3 fruit fly cellular contexts compared by ENCODE assay signal in the genomic region with DNA sequence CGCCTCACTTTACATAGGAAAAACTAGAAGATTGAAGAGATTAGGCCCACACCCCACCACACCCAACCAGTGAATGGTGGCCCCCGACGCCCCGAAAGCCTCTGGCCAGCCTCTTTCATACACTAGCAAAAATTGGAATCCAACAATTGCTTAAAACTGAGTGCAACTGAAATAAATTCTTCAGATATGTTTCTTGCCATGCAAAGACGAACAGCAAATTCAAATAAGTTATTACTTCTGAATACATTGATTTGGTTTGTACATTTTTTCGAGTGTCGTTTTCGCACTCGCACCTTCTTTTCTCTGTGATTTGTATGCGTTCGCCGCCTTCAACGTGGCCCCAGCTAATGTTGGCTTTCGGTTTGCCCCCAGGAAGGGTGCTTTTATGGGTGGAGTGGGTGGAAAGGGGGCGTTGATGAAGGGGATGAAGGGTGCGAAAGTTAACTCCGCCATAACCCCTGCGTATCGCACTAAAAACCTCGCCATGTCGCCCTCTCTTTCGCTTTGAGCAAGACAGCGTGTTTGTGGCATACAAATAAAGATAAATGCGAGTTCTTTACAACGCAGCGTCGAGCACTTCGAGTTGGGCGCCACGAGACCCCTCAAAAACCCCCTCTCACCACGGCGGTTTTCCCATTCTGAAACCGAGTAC.
TF ChIP-seq lines count a peak whose summit lies in the region.

No protein-coding gene starts in this region.

- TF ChIP-seq CTCF in whole organism, embryonic (GFP tag; optimal IDR thresholded peaks at IDR 0.05; lab: Kevin White, UChicago), result no peak

TF ChIP-seq in whole organism, embryonic, 481 proteins besides CTCF, POLR2A, EP300 and RAD21 (continues in another document):
- peak; percentile 62 for TF ChIP-seq CG3281 (GFP tag; optimal IDR thresholded peaks at IDR 0.05; lab: Kevin White, UChicago)
- no peak for TF ChIP-seq chif (GFP tag; optimal IDR thresholded peaks at IDR 0.05; lab: Kevin White, UChicago)
- no peak for TF ChIP-seq pho (GFP tag; optimal IDR thresholded peaks at IDR 0.05; lab: Kevin White, UChicago)
- 0 out of 3 replicates have a peak, but pooled peaks have one; percentile 9 for TF ChIP-seq CG7357 (GFP tag; IDR thresholded peaks at IDR 0.05; lab: Robert Waterston, UW)
- no peak for TF ChIP-seq CG9609 (GFP tag; optimal IDR thresholded peaks at IDR 0.05; lab: Kevin White, UChicago)
- no peak for TF ChIP-seq CG16779 (GFP tag; IDR thresholded peaks at IDR 0.05; lab: Robert Waterston, UW)
- no peak for TF ChIP-seq kni (GFP tag; optimal IDR thresholded peaks at IDR 0.05; lab: Kevin White, UChicago)
- TF ChIP-seq gt (GFP tag; IDR thresholded peaks at IDR 0.05; lab: Robert Waterston, UW), result no peak
- no peak for TF ChIP-seq Mes4 (GFP tag; optimal IDR thresholded peaks at IDR 0.05; lab: Kevin White, UChicago)
- TF ChIP-seq CG1529 (GFP tag; optimal IDR thresholded peaks at IDR 0.05; lab: Kevin White, UChicago), result no peak
- no peak for TF ChIP-seq gcm2 (GFP tag; optimal IDR thresholded peaks at IDR 0.05; lab: Kevin White, UChicago)
- TF ChIP-seq usp (GFP tag; optimal IDR thresholded peaks at IDR 0.05; lab: Kevin White, UChicago), result no peak
- TF ChIP-seq BEAF-32 (GFP tag; optimal IDR thresholded peaks at IDR 0.05; lab: Kevin White, UChicago), result no peak
- TF ChIP-seq CG2120 (GFP tag; optimal IDR thresholded peaks at IDR 0.05; lab: Kevin White, UChicago), result peak; percentile 48
- TF ChIP-seq D19B (GFP tag; optimal IDR thresholded peaks at IDR 0.05; lab: Kevin White, UChicago), result peak; percentile 7
- peak; percentile 4 for TF ChIP-seq Hsf (GFP tag; optimal IDR thresholded peaks at IDR 0.05; lab: Kevin White, UChicago)
- TF ChIP-seq Xrp1 (GFP tag; IDR thresholded peaks at IDR 0.05; lab: Robert Waterston, UW), result no peak
- peak; percentile 35 for TF ChIP-seq CG17385 (GFP tag; optimal IDR thresholded peaks at IDR 0.05; lab: Kevin White, UChicago)
- TF ChIP-seq Gsc (GFP tag; IDR thresholded peaks at IDR 0.05; lab: Robert Waterston, UW), result no peak
- TF ChIP-seq Lpt (GFP tag; optimal IDR thresholded peaks at IDR 0.05; lab: Kevin White, UChicago), result no peak
- peak; percentile 54 for TF ChIP-seq Fer1 (GFP tag; optimal IDR thresholded peaks at IDR 0.05; lab: Kevin White, UChicago)
- no peak for TF ChIP-seq cato (GFP tag; optimal IDR thresholded peaks at IDR 0.05; lab: Kevin White, UChicago; ENCODE audit: borderline replicate concordance)
- no peak for TF ChIP-seq CG18262 (tag; optimal IDR thresholded peaks at IDR 0.05; lab: Kevin White, UChicago)
- TF ChIP-seq pfk (GFP tag; optimal IDR thresholded peaks at IDR 0.05; lab: Kevin White, UChicago), result no peak
- TF ChIP-seq CG11696 (GFP tag; IDR thresholded peaks at IDR 0.05; lab: Robert Waterston, UW), result 0 out of 2 replicates have a peak, but pooled peaks have one; percentile 29
- no peak for TF ChIP-seq CG17328 (GFP tag; IDR thresholded peaks at IDR 0.05; lab: Robert Waterston, UW)
- TF ChIP-seq CG8290 (GFP tag; optimal IDR thresholded peaks at IDR 0.05; lab: Kevin White, UChicago), result no peak
- TF ChIP-seq CG8290 (tag; optimal IDR thresholded peaks at IDR 0.05; lab: Kevin White, UChicago), result peak in 1 of 2 experiments; percentile 73

TF ChIP-seq in whole organism, prepupa, 60 proteins besides CTCF, POLR2A, EP300 and RAD21 (continues in another document):
- 0 out of 2 replicates have a peak, but pooled peaks have one; percentile 17 for TF ChIP-seq Gug (GFP tag; IDR thresholded peaks at IDR 0.05; lab: Robert Waterston, UW)
- no peak for TF ChIP-seq CG11902 (GFP tag; optimal IDR thresholded peaks at IDR 0.05; lab: Kevin White, UChicago)
- TF ChIP-seq Ets96B (tag; optimal IDR thresholded peaks at IDR 0.05; lab: Kevin White, UChicago), result peak; percentile 1
- no peak for TF ChIP-seq CG6854 (GFP tag; optimal IDR thresholded peaks at IDR 0.05; lab: Kevin White, UChicago)
- no peak for TF ChIP-seq CG31627 (GFP tag; optimal IDR thresholded peaks at IDR 0.05; lab: Kevin White, UChicago)
- TF ChIP-seq CG9139 (GFP tag; optimal IDR thresholded peaks at IDR 0.05; lab: Kevin White, UChicago), result no peak
- TF ChIP-seq svp (GFP tag; lab: Kevin White, UChicago), result peak; percentile 59
- peak; percentile 37 for TF ChIP-seq CG32006 (GFP tag; optimal IDR thresholded peaks at IDR 0.05; lab: Kevin White, UChicago)
- no peak for TF ChIP-seq Met (GFP tag; optimal IDR thresholded peaks at IDR 0.05; lab: Kevin White, UChicago)
- TF ChIP-seq achi (GFP tag; optimal IDR thresholded peaks at IDR 0.05; lab: Kevin White, UChicago), result peak; percentile 4
- no peak for TF ChIP-seq net (GFP tag; optimal IDR thresholded peaks at IDR 0.05; lab: Kevin White, UChicago)
- TF ChIP-seq CG6808 (GFP tag; optimal IDR thresholded peaks at IDR 0.05; lab: Kevin White, UChicago), result no peak
- no peak for TF ChIP-seq Hr38 (GFP tag; optimal IDR thresholded peaks at IDR 0.05; lab: Kevin White, UChicago)
- no peak for TF ChIP-seq fd59A (GFP tag; optimal IDR thresholded peaks at IDR 0.05; lab: Kevin White, UChicago)
- peak; percentile 9 for TF ChIP-seq OdsH (GFP tag; optimal IDR thresholded peaks at IDR 0.05; lab: Kevin White, UChicago)
- TF ChIP-seq acj6 (GFP tag; optimal IDR thresholded peaks at IDR 0.05; lab: Kevin White, UChicago), result no peak
- TF ChIP-seq vri (GFP tag; optimal IDR thresholded peaks at IDR 0.05; lab: Kevin White, UChicago), result no peak
- no peak for TF ChIP-seq Blimp-1 (GFP tag; optimal IDR thresholded peaks at IDR 0.05; lab: Kevin White, UChicago)
- no peak for TF ChIP-seq Sox15 (GFP tag; optimal IDR thresholded peaks at IDR 0.05; lab: Kevin White, UChicago)
- no peak for TF ChIP-seq CG11294 (GFP tag; IDR thresholded peaks at IDR 0.05; lab: Robert Waterston, UW)
- TF ChIP-seq CG3919 (GFP tag; optimal IDR thresholded peaks at IDR 0.05; lab: Kevin White, UChicago), result peak; percentile 20
- TF ChIP-seq Lpt (GFP tag; optimal IDR thresholded peaks at IDR 0.05; lab: Kevin White, UChicago), result no peak
- peak; percentile 56; the same call in 2 of the 3 replicates for TF ChIP-seq CG6163 (GFP tag; IDR thresholded peaks at IDR 0.05; lab: Robert Waterston, UW)
- TF ChIP-seq dsx (GFP tag; optimal IDR thresholded peaks at IDR 0.05; lab: Kevin White, UChicago; ENCODE audit: poor library complexity, severe bottlenecking), result no peak
- TF ChIP-seq dac (GFP tag; optimal IDR thresholded peaks at IDR 0.05; lab: Kevin White, UChicago), result peak; percentile 0
- TF ChIP-seq Eip75B (GFP tag; optimal IDR thresholded peaks at IDR 0.05; lab: Kevin White, UChicago), result no peak
- TF ChIP-seq topi (GFP tag; optimal IDR thresholded peaks at IDR 0.05; lab: Kevin White, UChicago), result no peak
- no peak for TF ChIP-seq CG7368 (GFP tag; optimal IDR thresholded peaks at IDR 0.05; lab: Kevin White, UChicago)
- TF ChIP-seq Eip78C (GFP tag; lab: Kevin White, UChicago), result peak; percentile 42
- TF ChIP-seq Smox (GFP tag; optimal IDR thresholded peaks at IDR 0.05; lab: Kevin White, UChicago), result no peak

TF ChIP-seq in whole organism, pupa, 21 proteins besides CTCF, POLR2A, EP300 and RAD21:
- no peak for TF ChIP-seq rn (GFP tag; IDR thresholded peaks at IDR 0.05; lab: Robert Waterston, UW)
- peak; percentile 4 for TF ChIP-seq CG8301 (tag; optimal IDR thresholded peaks at IDR 0.05; lab: Kevin White, UChicago)
- TF ChIP-seq fd96Ca (GFP tag; IDR thresholded peaks at IDR 0.05; lab: Robert Waterston, UW), result peak; percentile 14; the same call in 1 of the 3 replicates
- TF ChIP-seq CG15710 (tag; optimal IDR thresholded peaks at IDR 0.05; lab: Kevin White, UChicago), result peak; percentile 7
- TF ChIP-seq D1 (tag; optimal IDR thresholded peaks at IDR 0.05; lab: Kevin White, UChicago), result no peak
- TF ChIP-seq Pif1A (GFP tag; optimal IDR thresholded peaks at IDR 0.05; lab: Kevin White, UChicago), result no peak
- TF ChIP-seq EcR (GFP tag; optimal IDR thresholded peaks at IDR 0.05; lab: Kevin White, UChicago), result no peak
- TF ChIP-seq CG14655 (GFP tag; optimal IDR thresholded peaks at IDR 0.05; lab: Kevin White, UChicago), result peak; percentile 29
- TF ChIP-seq CG8159 (tag; optimal IDR thresholded peaks at IDR 0.05; lab: Kevin White, UChicago), result peak; percentile 15
- peak; percentile 25; the same call in 1 of the 2 replicates for TF ChIP-seq Ets98B (GFP tag; IDR thresholded peaks at IDR 0.05; lab: Robert Waterston, UW)
